Fruit fly (Drosophila melanogaster) whole organism, embryonic: ENCODE results near the gene Cngl.

Experiments
- CG10147 ChIP-seq: fragments of 200-800 bp; sonication (Bioruptor generic); optimal IDR thresholded peaks from 2 replicates; lab custom pipeline; 2019; ENCODE audit warnings: missing biosample characterization, mild to moderate bottlenecking, missing genetic modification characterization, moderate library complexity
- CG10565 ChIP-seq: fragments of 200-800 bp; sonication (Bioruptor generic); optimal IDR thresholded peaks from 3 replicates; lab custom pipeline; 2016; ENCODE audit warnings: missing biosample characterization, mild to moderate bottlenecking, missing genetic modification characterization
- CG13296 ChIP-seq: fragments of 200-800 bp; sonication (Bioruptor generic); optimal IDR thresholded peaks from 3 replicates; lab custom pipeline; 2018; ENCODE audit warnings: missing biosample characterization, mild to moderate bottlenecking, missing genetic modification characterization
- CG7786 ChIP-seq: fragments of 200-800 bp; sonication (Bioruptor generic); optimal IDR thresholded peaks from 2 replicates; lab custom pipeline; 2016; ENCODE audit warnings: missing biosample characterization, missing genetic modification characterization
- CrebB ChIP-seq: fragments of 200-800 bp; sonication (Bioruptor generic); optimal IDR thresholded peaks from 3 replicates; lab custom pipeline; 2018; ENCODE audit warnings: missing biosample characterization, mild to moderate bottlenecking, missing genetic modification characterization
- Stat92E ChIP-seq, 3 experiments: fragments of >200 bp in 2 of 3; fragments of 200-800 bp in 1 of 3; sonication (Bioruptor generic) in 1 of 3; optimal IDR thresholded peaks; 2 replicates each; lab custom pipeline; 2017 to 2019; ENCODE audit warnings: missing biosample characterization in 3 of 3, missing genetic modification characterization in 3 of 3, mild to moderate bottlenecking in 1 of 3, moderate library complexity in 1 of 3
- unc-4 ChIP-seq: fragments of 200-800 bp; sonication (Bioruptor generic); IDR thresholded peaks from 2 replicates; pipeline ENCODE4 v1.3.6; 2022; ENCODE audit warnings: missing biosample characterization, missing genetic modification characterization; ENCODE audit not compliant: partially characterized antibody

- TF ChIP-seq CG7786 (GFP tag; lab: Kevin White, UChicago) (no peak), CG13296 (GFP tag; lab: Kevin White, UChicago) (no peak), CrebB (tag; lab: Kevin White, UChicago) (peak; percentile 26), CG10565 (GFP tag; lab: Kevin White, UChicago) (no peak), CG10147 (GFP tag; lab: Kevin White, UChicago) (no peak), Stat92E (GFP tag; optimal IDR thresholded peaks at IDR 0.05; lab: Kevin White, UChicago) (peak in 1 of 3 experiments; percentile 17), unc-4 (GFP tag; lab: Robert Waterston, UW) (peak; percentile 86)
Measured at dm6 chrX:15462436-15462857, 21.4 kb upstream of the Cngl start, which contains the start of the genes shtd, CG6294 and CG6299.
